Worm (Caenorhabditis elegans) whole organism, dauer: ENCODE measurements around the gene F11C1.7.

Experiments
- unc-62 ChIP-seq: sonication (generic microtip); optimal IDR thresholded peaks from 2 replicates; lab custom pipeline; 2017; ENCODE audit warnings: missing biosample characterization, missing genetic modification reagents, missing genetic modification characterization

The F11C1.7 gene

DNA sequence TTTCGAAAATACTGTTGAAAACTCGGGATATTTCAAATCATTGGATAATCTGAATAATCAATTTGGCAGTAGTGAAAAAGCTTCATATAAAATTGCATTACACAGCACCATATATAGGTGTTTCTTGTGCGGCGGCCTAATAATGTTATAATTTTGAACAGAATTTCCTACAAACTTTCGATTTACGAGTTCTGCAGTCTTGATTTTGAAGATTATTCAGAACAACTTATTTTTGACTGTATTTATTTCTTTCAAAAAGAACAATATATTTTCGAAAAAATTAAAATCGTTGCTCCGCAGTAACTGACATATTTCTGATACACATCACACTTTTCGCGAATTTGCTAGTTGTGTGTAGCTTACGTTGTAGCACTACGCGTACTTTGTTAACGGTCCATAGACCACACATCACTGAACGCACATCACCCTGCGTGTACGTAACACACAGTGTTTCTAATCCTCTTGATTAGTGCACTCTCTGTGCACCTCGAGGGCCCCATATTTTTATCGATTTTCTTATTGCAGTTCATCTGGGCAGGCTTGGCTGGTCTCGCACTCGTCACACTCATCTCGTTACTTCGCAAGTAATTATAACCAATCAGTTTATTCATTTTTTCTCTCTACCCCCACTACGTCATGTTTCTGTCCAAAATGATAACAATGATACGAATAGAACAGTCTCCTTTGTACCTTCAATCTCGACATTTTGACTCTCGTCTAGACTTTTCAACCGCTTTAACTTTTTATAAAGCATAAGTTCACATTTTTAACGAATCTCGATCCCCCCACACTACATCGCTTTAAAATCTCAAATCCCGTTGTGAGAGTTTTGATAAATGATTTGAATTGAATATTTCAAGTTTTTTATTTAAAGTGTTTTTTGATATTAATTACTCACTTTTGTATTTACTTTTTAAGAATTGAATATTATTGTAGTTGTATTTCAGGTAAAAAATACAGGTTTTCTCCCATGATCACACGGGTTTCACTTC lies 1.7 kb downstream of the F11C1.7 start, which contains the start of the genes F11C1.1 and vwa-8:
F11C1.1 (minus strand) TSS at position 51 of the 992 bp plus-strand sequence.
vwa-8 (plus strand) TSS at position 942 of the 992 bp plus-strand sequence.
- no peak for TF ChIP-seq unc-62

DNA sequence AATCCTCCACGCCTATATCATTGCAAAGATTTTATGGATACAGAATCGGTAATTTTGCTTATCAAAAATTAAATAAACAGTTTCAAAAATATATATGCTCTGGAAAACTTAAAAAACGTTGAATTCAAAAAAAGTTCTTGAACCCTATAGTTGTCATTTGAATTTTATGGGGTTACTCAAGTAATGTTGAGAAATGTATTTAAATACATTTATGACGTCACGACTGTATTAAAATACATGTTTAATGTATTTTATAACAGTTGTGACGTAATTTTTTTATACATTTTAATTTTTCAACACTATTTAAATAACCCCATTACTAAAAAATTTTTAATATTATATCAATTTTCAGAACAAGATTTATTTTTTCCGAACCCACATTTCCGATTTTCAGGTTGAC lies 7.0 kb downstream of the F11C1.7 start:
- no peak for TF ChIP-seq unc-62

DNA sequence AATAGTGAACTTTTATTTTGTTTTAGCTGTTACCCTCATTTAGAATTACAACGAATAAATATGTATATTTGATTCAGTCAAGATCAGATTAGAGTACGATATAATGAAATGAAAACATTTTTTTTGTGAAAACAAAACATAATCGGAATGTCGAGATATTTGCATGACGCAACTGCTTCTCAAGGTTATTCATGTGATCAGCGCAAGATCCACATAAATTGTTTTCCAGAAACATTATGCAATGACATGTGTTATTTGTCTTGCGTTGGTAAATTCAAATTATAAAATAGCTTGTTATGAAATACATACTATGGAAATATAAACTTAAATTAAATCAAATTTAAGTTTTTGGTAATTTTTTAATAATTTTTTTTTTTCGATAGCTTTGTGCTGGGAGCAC lies 10.4 kb downstream of the F11C1.7 start:
- no peak for TF ChIP-seq unc-62

DNA sequence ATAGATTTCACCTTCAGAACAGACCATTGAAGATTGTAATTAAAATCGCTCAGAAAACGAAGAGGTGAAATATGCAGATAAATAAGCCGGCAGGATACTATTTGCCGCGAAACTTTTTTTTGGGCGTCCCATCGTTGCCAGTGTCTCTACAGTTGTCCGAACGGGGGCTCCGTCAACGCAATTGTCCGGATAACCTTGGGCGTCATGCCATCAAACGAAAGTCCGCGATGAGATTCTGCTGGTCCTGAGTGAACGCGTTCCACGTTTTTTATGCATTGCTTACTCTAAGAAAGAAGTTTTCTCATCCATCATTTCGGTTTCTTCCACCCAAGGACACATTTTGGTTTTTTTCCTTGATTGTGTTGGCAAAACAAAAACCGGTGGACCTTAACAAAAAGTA lies 11.7 kb downstream of the F11C1.7 start:
- TF ChIP-seq unc-62: no peak

DNA sequence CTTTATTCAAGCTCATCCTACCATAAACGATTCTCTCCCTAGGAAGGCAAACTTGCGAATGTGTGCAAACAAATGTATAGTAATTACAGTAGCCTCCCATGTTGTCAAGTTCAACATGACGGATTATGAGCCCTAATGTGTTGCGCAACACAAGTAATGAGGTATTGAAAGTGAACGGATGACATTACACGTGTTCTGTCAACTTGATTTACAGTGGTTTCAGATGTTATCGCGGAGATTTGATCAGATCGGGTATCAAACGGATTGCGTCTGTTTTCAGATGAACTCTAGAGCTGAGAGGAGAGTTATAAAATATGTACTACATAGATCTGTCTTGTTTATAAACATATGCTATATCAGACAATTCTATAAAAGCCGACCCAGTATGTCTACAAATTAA lies 13.2 kb downstream of the F11C1.7 start:
- TF ChIP-seq unc-62: no peak

DNA sequence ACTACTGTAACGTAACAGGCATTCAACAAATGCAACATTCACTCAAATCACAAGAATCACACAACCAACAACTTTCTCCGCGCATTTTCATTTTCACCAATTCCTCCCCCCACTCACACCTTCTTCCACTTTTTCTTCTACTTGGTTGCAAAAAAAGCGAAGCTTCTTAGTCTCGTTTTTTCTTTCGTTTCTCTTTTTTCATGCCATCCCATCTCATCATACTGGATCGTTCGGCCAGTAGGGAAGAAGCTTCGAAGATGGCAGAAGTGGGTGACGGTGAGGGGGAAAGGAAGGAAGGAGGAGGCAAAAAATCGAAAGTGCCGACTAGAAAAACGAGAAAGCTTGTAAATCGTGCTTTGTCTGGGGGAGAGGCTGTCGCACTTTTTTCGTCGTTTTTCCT lies 13.9 kb downstream of the F11C1.7 start:
- no peak for TF ChIP-seq unc-62

DNA sequence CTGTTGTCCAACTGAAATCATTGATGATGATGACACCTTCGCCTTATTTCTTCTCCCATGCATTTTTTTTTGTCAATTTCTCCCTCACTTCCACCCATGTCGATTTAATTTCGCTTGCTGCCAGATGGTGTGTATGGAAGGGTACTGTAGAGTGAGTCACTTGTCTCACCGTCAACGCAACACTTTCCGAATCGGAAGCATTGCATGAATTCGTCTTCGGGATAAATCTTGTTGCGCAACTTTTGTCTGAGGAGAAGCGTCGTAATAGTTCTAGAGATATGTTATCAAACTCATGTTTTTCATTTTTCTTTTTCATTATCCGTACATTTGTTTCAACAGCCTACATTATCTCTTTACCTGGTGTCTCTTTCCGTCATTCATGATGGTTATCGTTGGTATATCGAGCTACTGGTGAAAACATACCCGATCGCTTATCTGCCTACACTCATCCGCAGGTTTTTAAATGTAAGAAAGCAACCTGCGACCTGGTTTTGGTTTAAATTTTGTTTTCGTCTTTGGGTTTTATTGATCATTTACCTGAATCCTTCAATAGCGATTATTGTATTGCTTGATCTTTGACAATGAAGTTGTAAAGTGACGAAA lies 15.4 kb downstream of the F11C1.7 start:
- no peak for TF ChIP-seq unc-62

DNA sequence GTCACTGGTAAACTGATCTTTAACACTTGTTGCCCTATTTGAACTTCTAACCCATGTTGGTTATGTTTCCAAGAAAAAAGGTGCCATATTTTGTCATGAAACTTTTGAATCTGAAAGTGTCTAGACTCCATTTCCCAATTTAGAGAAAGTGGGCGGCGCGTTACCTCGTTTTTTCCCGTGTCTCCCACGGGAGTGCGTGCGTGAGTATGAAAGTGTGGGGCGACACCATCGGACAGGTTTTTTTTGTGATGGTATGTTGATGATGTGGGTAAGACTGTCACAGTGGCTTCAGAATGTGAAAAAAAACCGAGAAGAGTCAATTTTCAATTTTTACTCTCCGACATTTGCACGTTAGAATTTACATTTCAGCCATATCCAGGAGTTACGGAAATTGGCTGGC lies 16.6 kb downstream of the F11C1.7 start:
- TF ChIP-seq unc-62: no peak

DNA sequence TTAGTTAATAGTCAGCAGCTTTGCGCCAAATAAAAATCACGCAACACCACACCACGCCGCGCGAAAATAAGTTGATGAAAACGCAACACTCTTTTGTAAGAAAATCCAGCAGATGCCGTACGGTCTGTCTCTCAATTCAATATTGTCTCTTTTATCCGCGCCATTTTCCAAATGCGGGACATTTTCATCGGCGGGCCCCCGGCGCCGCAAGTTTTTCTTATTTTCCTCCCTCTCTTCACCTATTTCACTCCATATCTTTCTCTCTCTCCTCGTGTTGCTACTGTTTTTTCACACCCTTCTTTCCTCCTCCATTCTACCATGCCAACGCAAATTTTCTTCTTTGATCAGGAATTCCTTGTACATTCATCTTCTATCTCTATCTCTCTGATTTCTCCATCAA lies 17.2 kb downstream of the F11C1.7 start:
- no peak for TF ChIP-seq unc-62

DNA sequence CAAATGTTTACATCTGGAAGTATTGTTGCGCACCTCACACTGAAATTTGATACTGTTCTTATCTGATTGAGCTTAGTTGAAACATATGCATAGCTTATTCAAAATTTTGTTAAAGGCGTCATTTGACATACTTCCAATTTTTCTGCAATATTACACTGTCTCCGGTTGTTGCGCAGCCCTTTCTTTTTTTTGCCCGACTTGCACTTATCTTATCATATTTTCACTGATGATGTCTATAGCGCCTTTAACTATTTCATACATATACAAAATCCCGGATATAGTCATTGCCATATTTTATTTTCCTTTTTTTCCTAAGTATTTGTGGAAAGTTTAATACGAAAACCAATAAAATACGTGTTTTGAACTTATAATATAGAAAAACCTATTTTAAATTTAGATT lies 17.6 kb downstream of the F11C1.7 start:
- no peak for TF ChIP-seq unc-62

DNA sequence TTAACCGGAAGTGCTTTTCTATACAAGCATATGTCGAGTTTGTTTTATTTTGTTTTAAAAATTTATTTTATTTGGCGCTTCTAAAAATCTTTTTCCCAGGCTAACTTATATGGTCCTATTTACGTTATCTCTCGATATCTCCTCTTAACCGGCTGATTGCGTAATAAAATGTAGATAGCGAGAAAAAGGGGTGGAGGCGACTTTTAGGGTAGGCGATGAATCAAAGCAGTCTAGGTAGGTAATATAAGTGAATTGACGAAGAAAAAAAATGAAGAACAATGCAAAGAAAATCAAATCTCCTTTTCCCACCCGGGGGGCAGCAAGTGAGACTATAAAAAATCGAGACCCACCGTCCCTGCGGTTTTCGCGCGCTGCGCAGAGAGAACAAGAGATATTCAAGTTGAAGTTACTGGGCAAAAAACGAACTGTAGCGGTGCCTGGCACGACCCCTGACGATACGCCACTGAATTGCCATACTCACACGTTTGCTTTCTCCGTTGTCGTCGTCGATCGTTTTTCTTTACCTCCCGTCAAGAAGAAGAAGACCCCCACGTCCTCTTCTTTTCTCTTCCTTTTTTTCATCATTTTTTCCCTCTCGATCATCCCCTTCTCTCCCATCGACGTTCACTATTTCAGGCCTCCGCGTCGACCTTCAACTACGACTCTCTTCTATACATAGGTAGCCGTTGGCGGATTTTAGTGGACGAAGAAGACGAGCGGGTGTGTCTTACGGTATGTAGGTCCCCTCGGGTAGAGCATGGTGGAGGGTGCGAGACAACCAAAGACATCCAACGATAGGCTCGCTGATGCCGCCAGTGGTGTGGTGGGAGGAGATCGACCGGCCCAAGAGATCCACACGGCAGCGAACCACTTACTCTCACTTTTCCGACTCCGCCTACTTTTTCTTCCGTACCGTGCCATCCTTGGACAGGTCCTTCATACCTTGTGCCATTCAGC lies 19.0 kb downstream of the F11C1.7 start, which contains the start of gene nhr-25:
nhr-25 (plus strand) TSS at position 637 of the 957 bp plus-strand sequence.
- TF ChIP-seq unc-62: no peak

DNA sequence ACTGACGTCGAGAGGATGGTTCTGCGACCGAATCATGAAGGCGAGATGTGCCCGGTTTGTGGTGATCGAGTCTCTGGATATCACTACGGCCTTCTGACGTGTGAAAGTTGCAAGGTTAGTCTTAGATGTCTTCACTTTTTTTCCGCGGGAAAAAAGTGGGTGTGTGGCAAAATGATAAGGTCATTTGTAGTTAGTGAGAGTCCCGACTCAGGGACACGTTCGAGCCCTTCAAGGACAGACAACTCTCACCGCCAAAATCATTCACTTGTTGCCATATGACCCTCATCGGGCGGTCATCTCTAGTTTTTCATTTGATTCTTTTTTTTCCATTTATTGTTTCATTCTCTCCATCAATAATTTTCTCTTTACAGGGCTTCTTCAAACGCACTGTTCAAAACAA lies 19.8 kb downstream of the F11C1.7 start:
- TF ChIP-seq unc-62: no peak

DNA sequence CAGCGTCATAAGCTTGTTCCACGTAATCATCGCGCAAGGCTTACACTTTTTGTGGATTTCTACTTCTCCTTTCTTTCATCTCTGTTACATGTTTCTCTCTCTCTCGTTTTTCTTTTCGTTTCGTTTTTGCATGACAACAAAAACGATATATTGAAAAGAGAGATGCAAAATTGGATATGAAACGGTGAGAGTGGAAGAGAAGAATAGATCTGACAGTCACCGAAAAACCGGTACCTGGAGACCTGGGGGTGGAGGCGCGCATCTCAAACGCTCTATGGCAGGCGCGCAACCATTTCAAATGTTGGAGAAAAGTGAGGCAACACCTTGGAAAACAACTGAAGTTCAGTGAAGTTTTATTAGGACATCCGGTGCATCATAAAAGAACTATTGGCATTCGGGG lies 20.5 kb downstream of the F11C1.7 start:
- TF ChIP-seq unc-62: no peak

DNA sequence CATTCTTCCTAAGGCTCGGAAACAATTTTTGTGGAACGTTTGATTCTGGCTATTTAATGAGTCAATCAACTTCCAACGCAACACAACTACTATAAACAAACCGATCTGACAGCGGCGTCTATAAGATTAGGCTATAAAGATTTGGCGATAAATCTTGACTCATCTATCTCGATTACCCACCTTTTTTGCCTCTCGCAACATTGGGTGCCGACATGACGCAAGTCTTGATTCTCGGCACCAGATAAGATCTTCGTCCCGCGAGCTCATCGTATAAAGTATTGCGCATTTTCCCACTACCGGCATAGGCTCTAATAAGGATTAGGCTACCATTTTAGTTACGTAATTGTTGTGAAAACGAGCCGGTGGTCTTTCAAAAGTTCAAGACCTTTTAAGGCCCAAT lies 22.8 kb downstream of the F11C1.7 start:
- TF ChIP-seq unc-62: no peak

DNA sequence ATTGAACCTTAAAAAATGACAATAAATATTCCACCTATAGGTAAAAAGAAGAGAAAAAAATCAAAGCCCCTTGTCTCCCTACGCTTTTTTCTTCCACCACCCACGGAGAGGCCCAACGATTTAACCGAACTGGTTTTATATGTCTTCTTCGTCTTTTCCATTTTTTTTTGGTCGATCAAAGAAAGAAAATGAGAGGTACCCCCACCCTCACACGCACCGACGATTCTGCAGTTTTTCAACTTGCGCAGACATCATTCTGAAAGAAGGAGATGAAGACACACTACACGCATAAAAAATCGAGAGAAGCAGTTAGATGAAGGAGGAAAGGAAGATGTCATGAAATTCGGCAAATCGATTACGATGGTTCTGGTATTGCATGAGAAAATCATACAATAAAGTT lies 25.2 kb downstream of the F11C1.7 start:
- TF ChIP-seq unc-62: no peak

DNA sequence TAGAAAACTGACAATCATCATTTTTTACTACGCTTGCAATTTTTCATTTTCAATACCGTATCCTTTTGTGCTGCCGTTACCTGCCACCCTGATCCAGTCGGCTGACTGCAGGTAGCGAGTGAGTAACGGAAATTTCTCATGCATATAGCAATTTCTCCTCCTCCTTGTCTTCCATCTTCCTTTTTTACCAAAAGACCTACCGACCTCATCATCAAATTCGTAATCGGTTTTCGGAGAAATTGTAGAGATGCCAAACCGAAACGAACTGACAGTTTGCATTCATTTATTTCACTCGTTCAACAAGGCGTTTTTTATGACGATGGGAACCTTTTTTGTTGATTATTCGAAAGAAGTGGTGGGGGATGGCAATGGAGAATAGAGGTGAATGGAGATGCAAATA lies 27.1 kb downstream of the F11C1.7 start:
- TF ChIP-seq unc-62: no peak

DNA sequence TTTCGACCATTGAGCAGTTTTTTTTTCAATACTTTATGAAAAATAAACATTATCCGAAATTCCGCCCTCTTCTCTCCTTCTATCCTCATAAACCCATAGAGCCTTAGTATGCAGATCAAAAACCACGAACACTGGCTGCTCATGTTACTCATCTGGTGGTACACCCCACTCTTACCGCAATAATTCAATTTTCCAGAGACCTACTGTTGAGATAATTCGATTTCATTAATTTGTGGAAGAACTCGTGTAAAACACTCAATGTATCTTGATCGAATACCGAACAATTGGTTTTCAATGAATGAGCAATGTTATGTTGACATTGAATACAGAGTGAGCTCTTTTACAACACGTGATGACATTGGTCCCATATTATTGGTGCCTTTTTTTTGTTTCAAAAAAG lies 32.3 kb downstream of the F11C1.7 start:
- TF ChIP-seq unc-62: no peak
